Worm (Caenorhabditis elegans) whole organism, young adult: ENCODE measurements around the gene inx-3.
A peak's percentile ranks its signal among the peaks of the same experiment; 100 is the strongest.

Experiments used
- B0035.1 ChIP-seq: sonication (generic microtip); optimal IDR thresholded peaks from 2 replicates; lab custom pipeline; 2016; ENCODE audit warnings: missing genetic modification characterization, mild to moderate bottlenecking, missing compliant biosample characterization, missing genotype, missing genetic modification reagents
- B0261.1 ChIP-seq: sonication (generic microtip); optimal IDR thresholded peaks from 2 replicates; lab custom pipeline; 2016; ENCODE audit warnings: mild to moderate bottlenecking, missing genetic modification characterization, moderate library complexity, missing compliant biosample characterization
- B0336.3 ChIP-seq: fragments of 200-800 bp; sonication (Bioruptor generic); IDR thresholded peaks from 2 replicates; pipeline ENCODE4 v1.3.6; 2022; ENCODE audit warnings: missing genetic modification characterization, missing compliant biosample characterization
- C06A6.2 ChIP-seq: fragments of 200-800 bp; sonication (Bioruptor generic); conservative IDR thresholded peaks from 2 replicates; pipeline ENCODE4 v1.3.6; 2022; ENCODE audit warnings: missing genetic modification characterization, missing compliant biosample characterization
- F57C9.4 ChIP-seq: sonication (generic microtip); optimal IDR thresholded peaks from 2 replicates; lab custom pipeline; 2017; ENCODE audit warnings: mild to moderate bottlenecking, missing genetic modification characterization, missing compliant biosample characterization
- K12H6.12 ChIP-seq: fragments of 200-800 bp; sonication (Bioruptor generic); optimal IDR thresholded peaks from 2 replicates; lab custom pipeline; 2018; ENCODE audit warnings: mild to moderate bottlenecking, missing genetic modification characterization, missing compliant biosample characterization
- ZK185.1 ChIP-seq: sonication (generic microtip); optimal IDR thresholded peaks from 2 replicates; lab custom pipeline; 2016; ENCODE audit warnings: mild to moderate bottlenecking, missing genetic modification characterization, missing compliant biosample characterization; ENCODE audit not compliant: poor library complexity, severe bottlenecking
- athp-1 ChIP-seq: sonication (generic microtip); optimal IDR thresholded peaks from 2 replicates; lab custom pipeline; 2017; ENCODE audit warnings: mild to moderate bottlenecking, missing genetic modification characterization, missing compliant biosample characterization
- attf-3 ChIP-seq: fragments of 200-800 bp; sonication (Bioruptor generic); conservative IDR thresholded peaks from 2 replicates; pipeline ENCODE4 v1.3.6; 2022; ENCODE audit warnings: missing genetic modification reagents, missing genetic modification characterization, missing compliant biosample characterization
- ccch-3 ChIP-seq: fragments of 200-800 bp; sonication (Bioruptor generic); optimal IDR thresholded peaks from 2 replicates; lab custom pipeline; 2018; ENCODE audit warnings: mild to moderate bottlenecking, missing genetic modification characterization, missing compliant biosample characterization
- cebp-2 ChIP-seq: fragments of 200-800 bp; sonication (Bioruptor generic); IDR thresholded peaks from 2 replicates; pipeline ENCODE4 v1.3.6; 2022; ENCODE audit warnings: missing genetic modification characterization, missing compliant biosample characterization
- ceh-40 ChIP-seq: fragments of 200-800 bp; sonication (Bioruptor generic); IDR thresholded peaks from 2 replicates; pipeline ENCODE4 v1.3.6; 2022; ENCODE audit warnings: missing genetic modification characterization, missing compliant biosample characterization
- ceh-58 ChIP-seq: fragments of 200-800 bp; sonication (Bioruptor generic); IDR thresholded peaks from 2 replicates; pipeline ENCODE4 v1.3.6; 2022; ENCODE audit warnings: missing genetic modification characterization, missing compliant biosample characterization
- dpff-1 ChIP-seq: sonication (generic microtip); optimal IDR thresholded peaks from 2 replicates; lab custom pipeline; 2017; ENCODE audit warnings: mild to moderate bottlenecking, missing genetic modification characterization, missing compliant biosample characterization
- egl-18 ChIP-seq: fragments of 200-800 bp; sonication (Bioruptor generic); IDR thresholded peaks from 2 replicates; pipeline ENCODE4 v1.3.6; 2022; ENCODE audit warnings: missing genetic modification reagents, missing genetic modification characterization, missing compliant biosample characterization
- ekl-4 ChIP-seq: fragments of 200-800 bp; sonication (Bioruptor generic); IDR thresholded peaks from 2 replicates; pipeline ENCODE4 v1.3.6; 2022; ENCODE audit warnings: missing genetic modification reagents, missing genetic modification characterization, missing compliant biosample characterization
- fkh-3 ChIP-seq: sonication (generic microtip); optimal IDR thresholded peaks from 2 replicates; lab custom pipeline; 2016; ENCODE audit warnings: mild to moderate bottlenecking, missing genetic modification characterization, missing compliant biosample characterization
- gei-17 ChIP-seq: fragments of 200-800 bp; sonication (Bioruptor generic); optimal IDR thresholded peaks from 2 replicates; lab custom pipeline; 2018; ENCODE audit warnings: mild to moderate bottlenecking, missing genetic modification characterization, missing compliant biosample characterization
- him-1 ChIP-seq: sonication (generic microtip); optimal IDR thresholded peaks from 2 replicates; lab custom pipeline; 2016; ENCODE audit warnings: missing genotype, missing genetic modification reagents, missing genetic modification characterization, missing compliant biosample characterization
- hsf-1 ChIP-seq: fragments of 200-800 bp; sonication (Bioruptor generic); IDR thresholded peaks from 2 replicates; pipeline ENCODE4 v1.3.6; 2022; ENCODE audit warnings: missing genetic modification reagents, missing genetic modification characterization, missing compliant biosample characterization
- lag-1 ChIP-seq: fragments of 200-800 bp; sonication (Bioruptor generic); IDR thresholded peaks from 2 replicates; pipeline ENCODE4 v1.3.6; 2022; ENCODE audit warnings: missing genetic modification reagents, missing genetic modification characterization, missing compliant biosample characterization
- let-526 ChIP-seq: fragments of 200-800 bp; sonication (Bioruptor generic); IDR thresholded peaks from 2 replicates; pipeline ENCODE4 v1.3.6; 2022; ENCODE audit warnings: missing genetic modification reagents, missing genetic modification characterization, missing compliant biosample characterization
- let-607 ChIP-seq, 2 experiments: fragments of 200-800 bp in 1 of 2; sonication (Bioruptor generic) in 1 of 2; sonication (generic microtip) in 1 of 2; optimal IDR thresholded peaks; 2 replicates each; lab custom pipeline; 2016 to 2018; ENCODE audit warnings: mild to moderate bottlenecking in 2 of 2, missing compliant biosample characterization in 2 of 2, missing genetic modification characterization in 2 of 2, moderate library complexity in 2 of 2, missing genotype in 1 of 2
- lin-26 ChIP-seq: fragments of 200-800 bp; sonication (Bioruptor generic); IDR thresholded peaks from 2 replicates; pipeline ENCODE4 v1.3.6; 2022; ENCODE audit warnings: missing genetic modification reagents, missing genetic modification characterization, missing compliant biosample characterization
- lin-54 ChIP-seq: fragments of 200-800 bp; sonication (Bioruptor generic); optimal IDR thresholded peaks from 2 replicates; lab custom pipeline; 2018; ENCODE audit warnings: mild to moderate bottlenecking, missing genetic modification characterization, missing compliant biosample characterization
- lir-1 ChIP-seq: fragments of 200-800 bp; sonication (Bioruptor generic); conservative IDR thresholded peaks from 2 replicates; pipeline ENCODE4 v1.3.6; 2022; ENCODE audit warnings: missing genetic modification reagents, missing genetic modification characterization, missing compliant biosample characterization
- lsl-1 ChIP-seq: fragments of 200-800 bp; sonication (Bioruptor generic); optimal IDR thresholded peaks from 2 replicates; lab custom pipeline; 2018; ENCODE audit warnings: mild to moderate bottlenecking, missing genetic modification characterization, moderate library complexity, missing compliant biosample characterization
- lsy-27 ChIP-seq: sonication (generic microtip); optimal IDR thresholded peaks from 2 replicates; lab custom pipeline; 2017; ENCODE audit warnings: missing genetic modification characterization, mild to moderate bottlenecking, missing compliant biosample characterization, antibody characterized with exemption, missing genotype, borderline replicate concordance; ENCODE audit not compliant: insufficient read depth
- madf-6 ChIP-seq: fragments of 200-800 bp; sonication (Bioruptor generic); IDR thresholded peaks from 2 replicates; pipeline ENCODE4 v1.3.6; 2022; ENCODE audit warnings: missing genetic modification reagents, missing genetic modification characterization, missing compliant biosample characterization
- mcd-1 ChIP-seq: fragments of 200-800 bp; sonication (Bioruptor generic); IDR thresholded peaks from 2 replicates; pipeline ENCODE4 v1.3.6; 2022; ENCODE audit warnings: missing genetic modification reagents, missing genetic modification characterization, missing compliant biosample characterization
- mxl-1 ChIP-seq: sonication (generic microtip); optimal IDR thresholded peaks from 2 replicates; lab custom pipeline; 2016; ENCODE audit warnings: missing genetic modification characterization, missing compliant biosample characterization
- nhr-179 ChIP-seq: sonication (generic microtip); optimal IDR thresholded peaks from 2 replicates; lab custom pipeline; 2016; ENCODE audit warnings: mild to moderate bottlenecking, missing genetic modification characterization, missing compliant biosample characterization
- nhr-90 ChIP-seq: sonication (generic microtip); optimal IDR thresholded peaks from 2 replicates; lab custom pipeline; 2016; ENCODE audit warnings: missing genotype, mild to moderate bottlenecking, missing genetic modification characterization, missing compliant biosample characterization
- pbrm-1 ChIP-seq: fragments of 200-800 bp; sonication (Bioruptor generic); IDR thresholded peaks from 2 replicates; pipeline ENCODE4 v1.3.6; 2022; ENCODE audit warnings: missing genetic modification reagents, missing genetic modification characterization, missing compliant biosample characterization
- rcor-1 ChIP-seq: fragments of 200-800 bp; sonication (Bioruptor generic); IDR thresholded peaks from 2 replicates; pipeline ENCODE4 v1.3.6; 2022; ENCODE audit warnings: missing genetic modification reagents, missing genetic modification characterization, missing compliant biosample characterization
- rec-8 ChIP-seq, 2 experiments: sonication (generic microtip); optimal IDR thresholded peaks; 2 replicates each; lab custom pipeline; 2016; ENCODE audit warnings: mild to moderate bottlenecking in 2 of 2, missing genetic modification characterization in 2 of 2, missing genetic modification reagents in 2 of 2, missing genotype in 2 of 2, missing biosample characterization in 1 of 2, missing compliant biosample characterization in 1 of 2, moderate library complexity in 1 of 2
- snpc-1.3 ChIP-seq: sonication (generic microtip); optimal IDR thresholded peaks from 2 replicates; lab custom pipeline; 2017; ENCODE audit warnings: missing genetic modification characterization, mild to moderate bottlenecking, missing compliant biosample characterization, antibody characterized with exemption, moderate library complexity, missing genotype, missing genetic modification reagents; ENCODE audit not compliant: insufficient read depth
- snpc-3.4 ChIP-seq: sonication (generic microtip); optimal IDR thresholded peaks from 2 replicates; lab custom pipeline; 2017; ENCODE audit warnings: missing genetic modification characterization, mild to moderate bottlenecking, missing compliant biosample characterization, antibody characterized with exemption, moderate library complexity, missing genotype, missing genetic modification reagents
- ztf-18 ChIP-seq: sonication (generic microtip); optimal IDR thresholded peaks from 2 replicates; lab custom pipeline; 2016; ENCODE audit warnings: missing genotype, mild to moderate bottlenecking, missing genetic modification characterization, missing compliant biosample characterization
- ztf-28 ChIP-seq: fragments of 200-800 bp; sonication (Bioruptor generic); IDR thresholded peaks from 2 replicates; pipeline ENCODE4 v1.3.6; 2022; ENCODE audit warnings: missing genetic modification reagents, missing genetic modification characterization, missing compliant biosample characterization
- ztf-6 ChIP-seq: fragments of 200-800 bp; sonication (Bioruptor generic); IDR thresholded peaks from 2 replicates; pipeline ENCODE4 v1.3.6; 2022; ENCODE audit warnings: missing genetic modification reagents, missing genetic modification characterization, missing compliant biosample characterization

The inx-3 gene

DNA sequence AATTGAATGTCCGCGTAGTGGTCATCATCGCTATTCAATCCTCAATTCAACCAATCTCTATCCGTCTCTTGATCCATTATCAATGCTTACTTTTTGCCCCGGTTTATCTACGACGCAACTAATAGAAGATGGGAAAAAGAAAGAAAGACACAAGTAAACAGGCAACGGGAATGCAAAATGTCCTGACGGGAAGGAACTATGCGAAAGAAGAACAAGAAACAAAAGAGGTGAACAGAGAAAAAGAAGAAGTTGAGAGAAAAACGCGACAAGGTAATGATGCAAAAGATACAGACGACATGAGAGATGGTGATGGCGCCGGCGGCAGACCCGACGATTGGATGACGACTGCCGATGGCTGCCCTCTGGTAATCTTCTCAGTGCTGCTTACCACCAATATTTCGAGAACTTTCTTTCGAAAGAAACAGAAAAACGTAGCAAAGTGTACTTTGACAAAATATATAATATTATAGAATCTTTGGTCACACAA, 46.1 kb downstream of the inx-3 start (continued):
- TF ChIP-seq rec-8 (tag; optimal IDR thresholded peaks at IDR 0.05; lab: Kevin White, UChicago) (no peak), B0261.1 (tag; lab: Kevin White, UChicago) (no peak), mxl-1 (tag; lab: Kevin White, UChicago) (no peak), lin-54 (GFP tag; lab: Kevin White, UChicago) (no peak), lin-26 (GFP tag; lab: Robert Waterston, UW) (peak; percentile 51; the same call in 1 of the 2 replicates), let-526 (GFP tag; lab: Robert Waterston, UW) (no peak), nhr-90 (tag; lab: Kevin White, UChicago) (peak; percentile 29), him-1 (tag; lab: Kevin White, UChicago) (no peak), lsy-27 (tag; lab: Kevin White, UChicago) (no peak), lir-1 (GFP tag; lab: Robert Waterston, UW) (no peak), pbrm-1 (GFP tag; lab: Robert Waterston, UW) (no peak), lsl-1 (GFP tag; lab: Kevin White, UChicago) (no peak), cebp-2 (GFP tag; lab: Robert Waterston, UW) (no peak), snpc-1.3 (tag; lab: Kevin White, UChicago) (no peak), attf-3 (GFP tag; lab: Robert Waterston, UW) (no peak), madf-6 (GFP tag; lab: Robert Waterston, UW) (no peak), ceh-40 (no peak), fkh-3 (no peak), egl-18 (GFP tag; lab: Robert Waterston, UW) (no peak), rcor-1 (GFP tag; lab: Robert Waterston, UW) (no peak), ceh-58 (GFP tag; lab: Robert Waterston, UW) (no peak), ztf-6 (GFP tag; lab: Robert Waterston, UW) (no peak), ZK185.1 (peak; percentile 19), ztf-18 (no peak), mcd-1 (GFP tag; lab: Robert Waterston, UW) (no peak), K12H6.12 (tag; lab: Kevin White, UChicago) (peak; percentile 40), B0035.1 (tag; lab: Kevin White, UChicago) (no peak), ekl-4 (GFP tag; lab: Robert Waterston, UW) (no peak), ccch-3 (GFP tag; lab: Kevin White, UChicago) (no peak), let-607 (tag; optimal IDR thresholded peaks at IDR 0.05; lab: Kevin White, UChicago) (peak in 1 of 2 experiments; percentile 65), nhr-179 (no peak), ztf-28 (no peak), gei-17 (GFP tag; lab: Kevin White, UChicago) (peak; percentile 58), dpff-1 (tag; lab: Kevin White, UChicago) (no peak), snpc-3.4 (tag; lab: Kevin White, UChicago) (no peak), lag-1 (GFP tag; lab: Robert Waterston, UW) (no peak), F57C9.4 (no peak), B0336.3 (GFP tag; lab: Robert Waterston, UW) (peak; percentile 77), hsf-1 (peak; percentile 80), athp-1 (tag; lab: Kevin White, UChicago) (no peak), C06A6.2 (no peak; the same call in 1 of the 2 replicates)
